Worm (Caenorhabditis elegans) whole organism, early embryonic: ENCODE data around the gene Y37H2A.1.

Experiments used
- ama-1 ChIP-seq: fragments of 150-350 bp; optimal IDR thresholded peaks from 2 replicates; lab custom pipeline; 2014
- ceh-13 ChIP-seq: fragments of 200-800 bp; sonication (Bioruptor generic); optimal IDR thresholded peaks from 2 replicates; lab custom pipeline; 2018; ENCODE audit warnings: mild to moderate bottlenecking, missing genetic modification characterization, missing compliant biosample characterization
- ceh-36 ChIP-seq: sonication (generic microtip); optimal IDR thresholded peaks from 2 replicates; lab custom pipeline; 2016; ENCODE audit warnings: missing genetic modification characterization, inconsistent platforms, missing compliant biosample characterization
- ets-7 ChIP-seq: sonication (generic microtip); optimal IDR thresholded peaks from 2 replicates; lab custom pipeline; 2016; ENCODE audit warnings: missing genotype, missing genetic modification characterization, missing compliant biosample characterization
- hmbx-1 ChIP-seq: sonication (generic microtip); optimal IDR thresholded peaks from 2 replicates; lab custom pipeline; 2016; ENCODE audit warnings: mild to moderate bottlenecking, missing genetic modification characterization, missing compliant biosample characterization
- hnd-1 ChIP-seq: sonication (generic microtip); optimal IDR thresholded peaks from 2 replicates; lab custom pipeline; 2016; ENCODE audit warnings: missing genetic modification characterization, missing compliant biosample characterization
- sea-1 ChIP-seq: fragments of 200-800 bp; sonication (Bioruptor generic); conservative IDR thresholded peaks from 2 replicates; pipeline ENCODE4 v1.3.6; 2022; ENCODE audit warnings: missing genetic modification characterization, missing compliant biosample characterization
- tbx-11 ChIP-seq: fragments of 200-800 bp; sonication (Bioruptor generic); IDR thresholded peaks from 2 replicates; pipeline ENCODE4 v1.3.6; 2022; ENCODE audit warnings: missing genetic modification characterization, missing compliant biosample characterization
- tra-4 ChIP-seq: sonication (generic microtip); optimal IDR thresholded peaks from 2 replicates; lab custom pipeline; 2017; ENCODE audit warnings: missing genetic modification characterization, missing compliant biosample characterization

DNA sequence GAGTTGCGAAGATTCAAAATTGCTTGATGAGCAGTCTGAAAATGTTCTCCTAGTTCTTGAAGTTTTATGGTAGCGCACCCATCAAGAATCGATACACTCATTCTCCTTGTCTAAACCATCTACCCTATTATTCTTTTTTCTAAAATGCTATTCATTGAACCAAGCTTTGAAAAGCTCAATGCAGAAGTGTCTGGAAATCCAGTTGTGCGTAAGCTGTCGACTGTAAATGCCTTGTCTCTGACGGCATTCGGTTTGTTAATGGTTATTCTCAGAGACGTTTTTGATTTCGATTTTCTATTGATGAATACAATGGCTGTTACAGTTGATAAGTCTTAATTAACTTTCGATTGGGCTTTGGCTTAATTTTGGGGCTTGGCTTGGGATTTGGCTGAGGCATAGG, 54.5 kb downstream of the Y37H2A.1 start, which contains the start of gene C14A6.12:
- TF ChIP-seq hmbx-1 (tag; lab: Kevin White, UChicago) (no peak), ama-1 (lab: Kevin White, UChicago) (no peak), tbx-11 (no peak), hnd-1 (tag; lab: Kevin White, UChicago) (no peak), tra-4 (tag; lab: Kevin White, UChicago) (no peak), ceh-36 (tag; lab: Kevin White, UChicago) (no peak), ets-7 (tag; lab: Kevin White, UChicago) (no peak), sea-1 (GFP tag; lab: Robert Waterston, UW) (no peak), ceh-13 (GFP tag; lab: Kevin White, UChicago) (no peak)
